Fruit fly (Drosophila melanogaster): Measurements from ENCODE around the gene CG3191.

The CG3191 gene

dm6 chrX:2298708-2299370 is 47.0 kb upstream of the CG3191 start (continued):
- peak; percentile 77 for TF ChIP-seq CG2875 (GFP tag; optimal IDR thresholded peaks at IDR 0.05)
- peak; percentile 79 for TF ChIP-seq CG4424 (GFP tag; optimal IDR thresholded peaks at IDR 0.05)
- peak; percentile 90 for TF ChIP-seq row (GFP tag; IDR thresholded peaks at IDR 0.05)
- TF ChIP-seq CG9932 (GFP tag; IDR thresholded peaks at IDR 0.05) = no peak
- peak; percentile 83 for TF ChIP-seq CG34422 (GFP tag; IDR thresholded peaks at IDR 0.05)
- TF ChIP-seq CG9797 (GFP tag; optimal IDR thresholded peaks at IDR 0.05) = peak; percentile 6
- TF ChIP-seq CG31441 (GFP tag; IDR thresholded peaks at IDR 0.05) = peak; percentile 89
- TF ChIP-seq gce (GFP tag; IDR thresholded peaks at IDR 0.05) = peak; percentile 85
- peak; percentile 43 for TF ChIP-seq CG12104 (GFP tag; optimal IDR thresholded peaks at IDR 0.05)
- TF ChIP-seq mld (GFP tag; IDR thresholded peaks at IDR 0.05; ENCODE audit: partially characterized antibody) = no peak
- peak; percentile 71 for TF ChIP-seq ranshi (GFP tag; IDR thresholded peaks at IDR 0.05)
- 0 out of 2 replicates have a peak, but pooled peaks have one; percentile 34 for TF ChIP-seq CG17612 (GFP tag; IDR thresholded peaks at IDR 0.05)
- TF ChIP-seq CG7372 (GFP tag; IDR thresholded peaks at IDR 0.05) = peak; percentile 47; the same call in 1 of the 2 replicates
- no peak for TF ChIP-seq CG2120 (GFP tag; optimal IDR thresholded peaks at IDR 0.05)
- TF ChIP-seq CG15601 (tag; optimal IDR thresholded peaks at IDR 0.05) = peak; percentile 88
- TF ChIP-seq org-1 (GFP tag; optimal IDR thresholded peaks at IDR 0.05) = peak; percentile 80
- peak; percentile 73 for TF ChIP-seq CG8765 (GFP tag; IDR thresholded peaks at IDR 0.05)
- peak; percentile 72 for TF ChIP-seq CG7556 (GFP tag; optimal IDR thresholded peaks at IDR 0.05)
- peak; percentile 25 for TF ChIP-seq MESR4 (GFP tag; optimal IDR thresholded peaks at IDR 0.05)
- peak; percentile 84 for TF ChIP-seq phol (tag; optimal IDR thresholded peaks at IDR 0.05)
- peak; percentile 40 for TF ChIP-seq cwo (GFP tag; optimal IDR thresholded peaks at IDR 0.05)
- no peak for TF ChIP-seq CG6683 (GFP tag; optimal IDR thresholded peaks at IDR 0.05)
- peak; percentile 83 for TF ChIP-seq CG9727 (GFP tag; optimal IDR thresholded peaks at IDR 0.05)
- peak; percentile 54 to 95 for TF ChIP-seq eve (GFP tag; optimal IDR thresholded peaks at IDR 0.05)
- peak in 1 of 2 experiments; percentile 82 for TF ChIP-seq Eip74EF (GFP tag; optimal IDR thresholded peaks at IDR 0.05)
- no peak for TF ChIP-seq hbn (GFP tag; IDR thresholded peaks at IDR 0.05; ENCODE audit: partially characterized antibody)
- TF ChIP-seq chinmo (GFP tag; IDR thresholded peaks at IDR 0.05; ENCODE audit: partially characterized antibody) = no peak
- TF ChIP-seq GATAe (GFP tag; conservative IDR thresholded peaks at IDR 0.05) = no peak
- peak; percentile 80 for TF ChIP-seq CG7839 (tag; optimal IDR thresholded peaks at IDR 0.05)
- TF ChIP-seq HmgD (GFP tag; optimal IDR thresholded peaks at IDR 0.05) = peak; percentile 64
- TF ChIP-seq chn (GFP tag; optimal IDR thresholded peaks at IDR 0.05) = peak; percentile 80
- TF ChIP-seq Sin3A (optimal IDR thresholded peaks at IDR 0.05) = no peak
- peak; percentile 38 for TF ChIP-seq CG4854 (GFP tag; optimal IDR thresholded peaks at IDR 0.05)
- peak; percentile 89 for TF ChIP-seq unpg (GFP tag; optimal IDR thresholded peaks at IDR 0.05)
- TF ChIP-seq trh (GFP tag; optimal IDR thresholded peaks at IDR 0.05) = no peak
- no peak for TF ChIP-seq CG7963 (GFP tag; IDR thresholded peaks at IDR 0.05; ENCODE audit: partially characterized antibody)
- TF ChIP-seq tgo (GFP tag; IDR thresholded peaks at IDR 0.05) = peak; percentile 67
- TF ChIP-seq ATbp (GFP tag; optimal IDR thresholded peaks at IDR 0.05) = peak; percentile 79
- peak; percentile 72 for TF ChIP-seq E2f1 (GFP tag; IDR thresholded peaks at IDR 0.05)
- peak; percentile 67 for TF ChIP-seq ab (GFP tag; optimal IDR thresholded peaks at IDR 0.05)
- TF ChIP-seq Optix (GFP tag; IDR thresholded peaks at IDR 0.05) = peak; percentile 90
- TF ChIP-seq cato (GFP tag; optimal IDR thresholded peaks at IDR 0.05; ENCODE audit: borderline replicate concordance) = peak; percentile 37
- TF ChIP-seq CG17328 (GFP tag; IDR thresholded peaks at IDR 0.05) = peak; percentile 94
- TF ChIP-seq fru (optimal IDR thresholded peaks at IDR 0.05) = no peak
- peak; percentile 75 for TF ChIP-seq shn (GFP tag; optimal IDR thresholded peaks at IDR 0.05)
- TF ChIP-seq CG17359 (tag; optimal IDR thresholded peaks at IDR 0.05) = peak; percentile 84
- peak; percentile 89 for TF ChIP-seq oc (tag; optimal IDR thresholded peaks at IDR 0.05)
- TF ChIP-seq chm (GFP tag; IDR thresholded peaks at IDR 0.05) = peak; percentile 97
- peak; percentile 75 for TF ChIP-seq corto (GFP tag; optimal IDR thresholded peaks at IDR 0.05)
- peak; percentile 81 for TF ChIP-seq btn (GFP tag; optimal IDR thresholded peaks at IDR 0.05)

All from whole organism, embryonic.